Worm (Caenorhabditis elegans) whole organism, young adult: ENCODE measurements around the gene F13H8.2.

Source experiments
- F22D6.2 ChIP-seq: sonication (generic microtip); optimal IDR thresholded peaks from 2 replicates; lab custom pipeline; 2016; ENCODE audit warnings: mild to moderate bottlenecking, missing genetic modification characterization, missing compliant biosample characterization
- F49E8.2 ChIP-seq: sonication (generic microtip); optimal IDR thresholded peaks from 3 replicates; lab custom pipeline; 2017; ENCODE audit warnings: missing genetic modification characterization, mild to moderate bottlenecking, missing compliant biosample characterization, antibody characterized with exemption, moderate library complexity; ENCODE audit not compliant: insufficient read depth
- F57C9.4 ChIP-seq: sonication (generic microtip); optimal IDR thresholded peaks from 2 replicates; lab custom pipeline; 2017; ENCODE audit warnings: mild to moderate bottlenecking, missing genetic modification characterization, missing compliant biosample characterization
- K11D2.4 ChIP-seq: fragments of 200-800 bp; sonication (Bioruptor generic); IDR thresholded peaks from 2 replicates; pipeline ENCODE4 v1.3.6; 2022; ENCODE audit warnings: missing genetic modification reagents, missing genetic modification characterization, missing compliant biosample characterization
- T26A5.8 ChIP-seq: sonication (generic microtip); optimal IDR thresholded peaks from 2 replicates; lab custom pipeline; 2016; ENCODE audit warnings: missing genetic modification characterization, missing compliant biosample characterization
- Y53F4B.3 ChIP-seq: fragments of 200-800 bp; sonication (Bioruptor generic); IDR thresholded peaks from 2 replicates; pipeline ENCODE4 v1.3.6; 2022; ENCODE audit warnings: missing genetic modification reagents, missing genetic modification characterization, missing compliant biosample characterization
- Y67H2A.10 ChIP-seq: fragments of 200-800 bp; sonication (Bioruptor generic); conservative IDR thresholded peaks from 2 replicates; pipeline ENCODE4 v1.3.6; 2022; ENCODE audit warnings: missing genetic modification reagents, missing genetic modification characterization, missing compliant biosample characterization
- Y79H2A.3 ChIP-seq: fragments of 200-800 bp; sonication (Bioruptor generic); conservative IDR thresholded peaks from 2 replicates; pipeline ENCODE4 v1.3.6; 2022; ENCODE audit warnings: missing genetic modification reagents, missing genetic modification characterization, missing compliant biosample characterization
- ZK185.1 ChIP-seq: sonication (generic microtip); optimal IDR thresholded peaks from 2 replicates; lab custom pipeline; 2016; ENCODE audit warnings: mild to moderate bottlenecking, missing genetic modification characterization, missing compliant biosample characterization; ENCODE audit not compliant: poor library complexity, severe bottlenecking
- ama-1 ChIP-seq, 3 experiments: fragments of 150-350 bp in 1 of 3; sonication (generic microtip) in 2 of 3; optimal IDR thresholded peaks; 2 replicates each; lab custom pipeline; 2014 to 2018; ENCODE audit warnings: missing biosample characterization in 2 of 3, missing genetic modification characterization in 2 of 3, missing genetic modification reagents in 2 of 3
- aptf-3 ChIP-seq: fragments of 200-800 bp; sonication (Bioruptor generic); IDR thresholded peaks from 2 replicates; pipeline ENCODE4 v1.3.6; 2022; ENCODE audit warnings: missing genetic modification characterization, missing compliant biosample characterization
- attf-5 ChIP-seq: fragments of 200-800 bp; sonication (Bioruptor generic); optimal IDR thresholded peaks from 2 replicates; lab custom pipeline; 2018; ENCODE audit warnings: mild to moderate bottlenecking, missing genetic modification characterization, missing compliant biosample characterization
- ceh-40 ChIP-seq: fragments of 200-800 bp; sonication (Bioruptor generic); IDR thresholded peaks from 2 replicates; pipeline ENCODE4 v1.3.6; 2022; ENCODE audit warnings: missing genetic modification characterization, missing compliant biosample characterization
- ceh-91 ChIP-seq: fragments of 200-800 bp; sonication (Bioruptor generic); IDR thresholded peaks from 2 replicates; pipeline ENCODE4 v1.3.6; 2022; ENCODE audit warnings: missing genetic modification reagents, missing genetic modification characterization, missing compliant biosample characterization
- dpff-1 ChIP-seq: sonication (generic microtip); optimal IDR thresholded peaks from 2 replicates; lab custom pipeline; 2017; ENCODE audit warnings: mild to moderate bottlenecking, missing genetic modification characterization, missing compliant biosample characterization
- efl-1 ChIP-seq: fragments of 150-350 bp; optimal IDR thresholded peaks from 2 replicates; lab custom pipeline; 2014; ENCODE audit warnings: missing biosample characterization, missing genetic modification reagents, missing genetic modification characterization
- lag-1 ChIP-seq: fragments of 200-800 bp; sonication (Bioruptor generic); IDR thresholded peaks from 2 replicates; pipeline ENCODE4 v1.3.6; 2022; ENCODE audit warnings: missing genetic modification reagents, missing genetic modification characterization, missing compliant biosample characterization
- lin-40 ChIP-seq: sonication (generic microtip); optimal IDR thresholded peaks from 2 replicates; lab custom pipeline; 2016; ENCODE audit warnings: missing genetic modification characterization, mild to moderate bottlenecking, missing compliant biosample characterization, missing genotype, missing genetic modification reagents
- lin-54 ChIP-seq: fragments of 200-800 bp; sonication (Bioruptor generic); optimal IDR thresholded peaks from 2 replicates; lab custom pipeline; 2018; ENCODE audit warnings: mild to moderate bottlenecking, missing genetic modification characterization, missing compliant biosample characterization
- nfya-1 ChIP-seq: sonication (generic microtip); optimal IDR thresholded peaks from 2 replicates; lab custom pipeline; 2017; ENCODE audit warnings: antibody characterized with exemption, missing compliant biosample characterization, missing genetic modification characterization, borderline replicate concordance; ENCODE audit not compliant: insufficient read depth
- nhr-179 ChIP-seq: sonication (generic microtip); optimal IDR thresholded peaks from 2 replicates; lab custom pipeline; 2016; ENCODE audit warnings: mild to moderate bottlenecking, missing genetic modification characterization, missing compliant biosample characterization
- nhr-27 ChIP-seq: fragments of 200-800 bp; sonication (Bioruptor generic); optimal IDR thresholded peaks from 2 replicates; lab custom pipeline; 2018; ENCODE audit warnings: mild to moderate bottlenecking, missing genetic modification characterization, moderate library complexity, missing compliant biosample characterization
- nhr-80 ChIP-seq: sonication (generic microtip); optimal IDR thresholded peaks from 2 replicates; lab custom pipeline; 2016; ENCODE audit warnings: missing genetic modification characterization, missing compliant biosample characterization
- rcor-1 ChIP-seq: fragments of 200-800 bp; sonication (Bioruptor generic); IDR thresholded peaks from 2 replicates; pipeline ENCODE4 v1.3.6; 2022; ENCODE audit warnings: missing genetic modification reagents, missing genetic modification characterization, missing compliant biosample characterization
- rec-8 ChIP-seq, 2 experiments: sonication (generic microtip); optimal IDR thresholded peaks; 2 replicates each; lab custom pipeline; 2016; ENCODE audit warnings: mild to moderate bottlenecking in 2 of 2, missing genetic modification characterization in 2 of 2, missing genetic modification reagents in 2 of 2, missing genotype in 2 of 2, missing biosample characterization in 1 of 2, missing compliant biosample characterization in 1 of 2, moderate library complexity in 1 of 2
- sea-2 ChIP-seq: fragments of 200-800 bp; sonication (Bioruptor generic); IDR thresholded peaks from 2 replicates; pipeline ENCODE4 v1.3.6; 2022; ENCODE audit warnings: missing genetic modification characterization, missing compliant biosample characterization
- snpc-1.1 ChIP-seq: sonication (generic microtip); optimal IDR thresholded peaks from 2 replicates; lab custom pipeline; 2017; ENCODE audit warnings: missing genetic modification characterization, mild to moderate bottlenecking, missing compliant biosample characterization, antibody characterized with exemption, moderate library complexity, missing genotype, missing genetic modification reagents; ENCODE audit not compliant: insufficient read depth
- snpc-3.4 ChIP-seq: sonication (generic microtip); optimal IDR thresholded peaks from 2 replicates; lab custom pipeline; 2017; ENCODE audit warnings: missing genetic modification characterization, mild to moderate bottlenecking, missing compliant biosample characterization, antibody characterized with exemption, moderate library complexity, missing genotype, missing genetic modification reagents
- somi-1 ChIP-seq: fragments of 200-800 bp; sonication (Bioruptor generic); optimal IDR thresholded peaks from 2 replicates; lab custom pipeline; 2018; ENCODE audit warnings: mild to moderate bottlenecking, missing genetic modification characterization, missing compliant biosample characterization

F13H8.2 gene

DNA sequence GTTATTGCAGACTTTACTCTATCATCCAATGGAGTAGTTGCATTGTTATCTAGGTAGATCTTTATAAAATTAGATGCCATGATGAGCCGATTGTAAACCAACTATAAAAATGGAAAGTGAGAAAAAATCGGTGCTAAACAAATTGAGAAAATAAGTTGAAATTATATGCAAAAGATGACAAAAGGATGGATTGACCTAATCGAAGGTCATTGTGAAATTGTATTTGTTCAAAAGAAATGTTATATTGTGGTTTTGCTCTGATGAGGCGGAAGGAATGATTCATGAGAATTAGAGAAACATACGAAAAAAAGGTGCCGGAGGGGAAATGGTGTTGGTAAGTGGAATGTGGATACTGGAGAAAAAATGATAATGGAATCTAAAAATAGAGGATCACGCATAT lies 10.8 kb downstream of the F13H8.2 start, which contains the start of gene scly-1:
Gene scly-1 (minus strand): TSS at position 101 of the 400 bp plus-strand sequence.
- TF ChIP-seq nhr-27 (tag; lab: Kevin White, UChicago), result no peak
- TF ChIP-seq, all 124 proteins: peak for 0

DNA sequence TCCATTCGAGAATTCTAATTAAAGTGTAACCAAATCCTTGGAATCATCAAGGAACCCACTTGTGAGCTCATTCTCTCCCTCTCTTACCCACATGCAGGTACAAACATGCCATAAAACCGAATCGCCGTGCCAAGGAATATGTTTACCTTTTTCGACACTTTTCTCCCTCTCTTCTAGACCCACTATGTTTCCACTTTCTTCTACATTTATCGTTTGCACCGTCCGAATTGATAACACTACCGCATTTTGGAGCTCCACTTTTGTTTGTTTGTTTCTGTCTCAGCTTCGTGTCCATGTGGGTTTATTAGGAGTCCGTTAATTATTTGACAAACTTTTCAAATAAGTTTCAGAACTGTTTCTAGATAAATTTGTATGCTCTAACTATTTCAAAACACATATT lies 11.7 kb downstream of the F13H8.2 start:
- TF ChIP-seq nhr-80 (peak; percentile 13), K11D2.4 (no peak)

DNA sequence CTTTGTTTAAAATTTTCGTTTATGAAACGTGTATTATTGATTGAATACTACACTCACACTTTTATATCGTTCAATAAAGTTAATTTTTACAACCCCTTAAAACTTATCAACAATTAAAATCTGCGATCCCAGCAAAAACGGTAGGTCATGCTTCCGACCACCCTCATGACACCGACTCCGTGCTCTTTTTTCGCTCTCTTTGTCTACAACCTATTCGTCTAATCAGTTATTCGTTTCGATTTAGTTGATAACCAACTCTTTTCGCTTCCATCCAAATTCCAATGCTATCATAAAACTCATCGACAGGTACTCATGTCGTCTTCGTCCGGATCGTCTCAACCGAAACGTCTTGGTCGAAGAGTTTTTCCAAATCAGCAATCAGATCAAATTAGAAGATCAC lies 12.9 kb downstream of the F13H8.2 start, which contains the start of gene F13H8.1:
Gene F13H8.1 (plus strand): TSS at position 311 of the 400 bp plus-strand sequence.
- peak; percentile 51 for TF ChIP-seq nhr-80
- TF ChIP-seq snpc-1.1 (tag; lab: Kevin White, UChicago), result no peak
- TF ChIP-seq attf-5, result no peak

ce11 chrII:6286865-6287264 lies 16.7 kb downstream of the F13H8.2 start, which contains the start of gene F13H8.6:
TSS of gene F13H8.6 (minus strand) at chrII:6286965.
- TF ChIP-seq F49E8.2 (tag; lab: Kevin White, UChicago), result no peak
- TF ChIP-seq aptf-3, result no peak
- TF ChIP-seq nfya-1 (tag; lab: Kevin White, UChicago), result no peak

- TF ChIP-seq sea-2 (GFP tag; lab: Robert Waterston, UW) (no peak), nhr-179 (tag; lab: Kevin White, UChicago) (no peak), ceh-40 (GFP tag; lab: Robert Waterston, UW) (no peak), snpc-1.1 (tag; lab: Kevin White, UChicago) (no peak), lin-54 (GFP tag; lab: Kevin White, UChicago) (no peak), rec-8 (tag; optimal IDR thresholded peaks at IDR 0.05; lab: Kevin White, UChicago) (no peak), efl-1 (GFP tag; lab: Kevin White, UChicago) (no peak), lag-1 (GFP tag; lab: Robert Waterston, UW) (no peak), dpff-1 (no peak), F57C9.4 (no peak), snpc-3.4 (tag; lab: Kevin White, UChicago) (no peak), Y53F4B.3 (GFP tag; lab: Robert Waterston, UW) (no peak), Y79H2A.3 (GFP tag; lab: Robert Waterston, UW) (no peak), somi-1 (GFP tag; lab: Kevin White, UChicago) (no peak), ZK185.1 (tag; lab: Kevin White, UChicago) (no peak), F22D6.2 (tag; lab: Kevin White, UChicago) (no peak), T26A5.8 (no peak), Y67H2A.10 (GFP tag; lab: Robert Waterston, UW) (no peak), lin-40 (no peak), ama-1 (optimal IDR thresholded peaks at IDR 0.05; lab: Kevin White, UChicago) (no peak), ama-1 (GFP tag; optimal IDR thresholded peaks at IDR 0.05; lab: Kevin White, UChicago) (no peak)
Observed at ce11 chrII:6288104-6288503, 17.9 kb downstream of the F13H8.2 start.

ce11 chrII:6290047-6290582 lies 20.0 kb downstream of the F13H8.2 start, which contains the start of gene upb-1:
TSS of gene upb-1 (minus strand) at chrII:6290097.
- no peak for TF ChIP-seq nfya-1 (tag; lab: Kevin White, UChicago)
- TF ChIP-seq ceh-91, result no peak
- no peak for TF ChIP-seq snpc-1.1 (tag; lab: Kevin White, UChicago)
- no peak for TF ChIP-seq rcor-1 (GFP tag; lab: Robert Waterston, UW)
- peak; percentile 32 for TF ChIP-seq nhr-80
